Worm (Caenorhabditis elegans) whole organism, L3 larva: Measurements from ENCODE around the gene Y67A10A.2.

Experiments
- aly-2 ChIP-seq: fragments of 150-350 bp; optimal IDR thresholded peaks from 2 replicates; lab custom pipeline; 2014; ENCODE audit warnings: missing biosample characterization, missing genetic modification characterization
- ceh-9 ChIP-seq: sonication (generic microtip); optimal IDR thresholded peaks from 2 replicates; lab custom pipeline; 2018; ENCODE audit warnings: missing biosample characterization, missing genetic modification characterization
- egl-27 ChIP-seq: sonication (generic microtip); optimal IDR thresholded peaks from 4 replicates; lab custom pipeline; 2017; ENCODE audit warnings: missing biosample characterization, missing genetic modification reagents, missing genetic modification characterization
- elt-3 ChIP-seq, 3 experiments: fragments of 150-350 bp in 1 of 3; sonication (generic microtip) in 2 of 3; optimal IDR thresholded peaks; 2 replicates in 2 of 3; 4 replicates in 1 of 3; lab custom pipeline; 2014 to 2017; ENCODE audit warnings: missing biosample characterization in 3 of 3, missing genetic modification characterization in 3 of 3
- mdl-1 ChIP-seq: fragments of 150-350 bp; optimal IDR thresholded peaks from 2 replicates; lab custom pipeline; 2014; ENCODE audit warnings: missing biosample characterization, missing genetic modification characterization
- nhr-237 ChIP-seq: fragments of 150-350 bp; optimal IDR thresholded peaks from 2 replicates; lab custom pipeline; 2014; ENCODE audit warnings: missing biosample characterization, missing genetic modification characterization
- pha-4 ChIP-seq: fragments of 150-350 bp; optimal IDR thresholded peaks from 2 replicates; lab custom pipeline; 2014; ENCODE audit warnings: missing biosample characterization, missing genetic modification reagents, missing genetic modification characterization
- pqm-1 ChIP-seq: fragments of 150-350 bp; optimal IDR thresholded peaks from 2 replicates; lab custom pipeline; 2017; ENCODE audit warnings: missing biosample characterization, missing genetic modification characterization, inconsistent platforms
- ztf-4 ChIP-seq: fragments of 150-350 bp; optimal IDR thresholded peaks from 2 replicates; lab custom pipeline; 2014; ENCODE audit warnings: missing biosample characterization, missing genetic modification characterization

DNA sequence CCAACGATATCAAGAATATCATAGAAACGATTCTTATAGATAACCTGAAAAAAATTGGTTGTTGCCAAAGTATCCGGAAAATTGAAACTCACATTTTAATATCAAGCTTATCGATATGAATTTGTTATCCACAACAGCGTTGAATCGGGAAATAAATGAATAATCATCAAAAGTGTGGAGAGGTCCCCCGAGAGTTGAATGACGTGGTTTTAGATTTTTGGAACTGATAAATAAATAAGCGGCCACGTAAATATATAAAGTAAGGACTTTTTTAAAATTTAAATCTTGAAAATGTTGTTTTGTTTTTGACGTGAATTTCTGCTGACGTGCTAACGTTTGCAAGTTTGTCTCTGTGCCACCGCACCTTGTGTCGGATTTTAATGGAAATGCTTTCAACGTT, 3.5 kb upstream of the Y67A10A.2 start, which contains the start of gene Y67A10A.3:
- TF ChIP-seq ztf-4 (tag; lab: Kevin White, UChicago), result no peak
- no peak for TF ChIP-seq ceh-9 (tag; lab: Kevin White, UChicago)
- no peak for TF ChIP-seq aly-2 (tag; lab: Kevin White, UChicago)
- TF ChIP-seq pha-4, result no peak
- TF ChIP-seq pqm-1 (tag; lab: Kevin White, UChicago), result no peak
- TF ChIP-seq egl-27 (tag; lab: Kevin White, UChicago), result no peak
- no peak for TF ChIP-seq mdl-1 (tag; lab: Kevin White, UChicago)
- TF ChIP-seq nhr-237 (tag; lab: Kevin White, UChicago), result no peak
- no peak for TF ChIP-seq elt-3 (tag; optimal IDR thresholded peaks at IDR 0.05; lab: Kevin White, UChicago)
